Worm (Caenorhabditis elegans) whole organism, mixed stage, embryonic: ENCODE measurements around the gene hsp-12.3.

Experiments
- M03D4.4 ChIP-seq: sonication (generic microtip); optimal IDR thresholded peaks from 2 replicates; lab custom pipeline; 2017; ENCODE audit warnings: mild to moderate bottlenecking, missing genetic modification characterization, missing compliant biosample characterization
- bed-3 ChIP-seq: fragments of 200-800 bp; sonication (Bioruptor generic); optimal IDR thresholded peaks from 3 replicates; lab custom pipeline; 2018; ENCODE audit warnings: mild to moderate bottlenecking, missing genetic modification characterization, moderate library complexity, missing compliant biosample characterization
- blmp-1 ChIP-seq: fragments of 150-350 bp; optimal IDR thresholded peaks from 2 replicates; lab custom pipeline; 2014; ENCODE audit warnings: missing biosample characterization, missing genetic modification characterization
- ceh-83 ChIP-seq: fragments of 200-800 bp; sonication (Bioruptor generic); optimal IDR thresholded peaks from 2 replicates; lab custom pipeline; 2018; ENCODE audit warnings: mild to moderate bottlenecking, missing genetic modification characterization, missing compliant biosample characterization
- ces-1 ChIP-seq: fragments of 150-350 bp; optimal IDR thresholded peaks from 2 replicates; lab custom pipeline; 2014; ENCODE audit warnings: missing biosample characterization, missing genetic modification reagents, missing genetic modification characterization
- cnd-1 ChIP-seq: fragments of 200-800 bp; sonication (Bioruptor generic); optimal IDR thresholded peaks from 2 replicates; lab custom pipeline; 2018; ENCODE audit warnings: mild to moderate bottlenecking, missing genetic modification characterization, missing compliant biosample characterization
- drap-1 ChIP-seq: fragments of 200-800 bp; sonication (Bioruptor generic); optimal IDR thresholded peaks from 3 replicates; lab custom pipeline; 2018; ENCODE audit warnings: mild to moderate bottlenecking, missing genetic modification characterization, missing compliant biosample characterization
- elt-3 ChIP-seq: fragments of 150-350 bp; optimal IDR thresholded peaks from 2 replicates; lab custom pipeline; 2014; ENCODE audit warnings: missing biosample characterization, missing genetic modification characterization
- flh-1 ChIP-seq: fragments of 200-800 bp; sonication (Bioruptor generic); optimal IDR thresholded peaks from 2 replicates; lab custom pipeline; 2018; ENCODE audit warnings: mild to moderate bottlenecking, missing genetic modification characterization, moderate library complexity, missing compliant biosample characterization
- ham-2 ChIP-seq: fragments of 200-800 bp; sonication (Bioruptor generic); optimal IDR thresholded peaks from 2 replicates; lab custom pipeline; 2018; ENCODE audit warnings: mild to moderate bottlenecking, missing genetic modification characterization, missing compliant biosample characterization
- hlh-1 ChIP-seq: fragments of 150-350 bp; optimal IDR thresholded peaks from 2 replicates; lab custom pipeline; 2014; ENCODE audit warnings: missing biosample characterization, missing genetic modification reagents, missing genetic modification characterization
- lin-13 ChIP-seq: fragments of 150-350 bp; optimal IDR thresholded peaks from 2 replicates; lab custom pipeline; 2014; ENCODE audit warnings: missing biosample characterization, missing genetic modification characterization
- lsy-2 ChIP-seq: fragments of 150-350 bp; optimal IDR thresholded peaks from 2 replicates; lab custom pipeline; 2014; ENCODE audit warnings: missing biosample characterization, missing genetic modification characterization
- mep-1 ChIP-seq: fragments of 150-350 bp; optimal IDR thresholded peaks from 2 replicates; lab custom pipeline; 2017; ENCODE audit warnings: missing biosample characterization, missing genetic modification reagents, missing genetic modification characterization, inconsistent platforms
- mls-2 ChIP-seq: sonication (generic microtip); optimal IDR thresholded peaks from 2 replicates; lab custom pipeline; 2016; ENCODE audit warnings: mild to moderate bottlenecking, missing genetic modification characterization, moderate library complexity, missing compliant biosample characterization
- nhr-12 ChIP-seq: fragments of 150-350 bp; optimal IDR thresholded peaks from 2 replicates; lab custom pipeline; 2014; ENCODE audit warnings: missing biosample characterization, missing genetic modification characterization
- nhr-2 ChIP-seq: fragments of 150-350 bp; optimal IDR thresholded peaks from 2 replicates; lab custom pipeline; 2014; ENCODE audit warnings: missing biosample characterization, missing genetic modification characterization
- nhr-237 ChIP-seq: fragments of 150-350 bp; optimal IDR thresholded peaks from 2 replicates; lab custom pipeline; 2014; ENCODE audit warnings: missing biosample characterization, missing genetic modification characterization
- nhr-28 ChIP-seq: fragments of 150-350 bp; optimal IDR thresholded peaks from 2 replicates; lab custom pipeline; 2014; ENCODE audit warnings: missing biosample characterization, missing genetic modification characterization
- nhr-76 ChIP-seq: sonication (generic microtip); optimal IDR thresholded peaks from 2 replicates; lab custom pipeline; 2017; ENCODE audit warnings: missing biosample characterization, missing genetic modification characterization
- pha-4 ChIP-seq: fragments of 150-350 bp; optimal IDR thresholded peaks from 2 replicates; lab custom pipeline; 2018; ENCODE audit warnings: missing biosample characterization, missing genetic modification reagents, missing genetic modification characterization
- sem-2 ChIP-seq: fragments of 200-800 bp; sonication (Bioruptor generic); optimal IDR thresholded peaks from 2 replicates; lab custom pipeline; 2018; ENCODE audit warnings: mild to moderate bottlenecking, missing genetic modification characterization, missing compliant biosample characterization
- unc-120 ChIP-seq: sonication (generic microtip); optimal IDR thresholded peaks from 2 replicates; lab custom pipeline; 2017; ENCODE audit warnings: missing genetic modification characterization, missing compliant biosample characterization; ENCODE audit not compliant: poor library complexity, severe bottlenecking
- unc-39 ChIP-seq: fragments of 150-350 bp; optimal IDR thresholded peaks from 2 replicates; lab custom pipeline; 2014; ENCODE audit warnings: missing biosample characterization, missing genetic modification characterization
- unc-62 ChIP-seq: fragments of 150-350 bp; optimal IDR thresholded peaks from 2 replicates; lab custom pipeline; 2014; ENCODE audit warnings: missing biosample characterization, missing genetic modification reagents, missing genetic modification characterization
- zip-8 ChIP-seq: fragments of 150-350 bp; optimal IDR thresholded peaks from 2 replicates; lab custom pipeline; 2014; ENCODE audit warnings: missing biosample characterization, missing genetic modification characterization
- ztf-11 ChIP-seq: fragments of 150-350 bp; optimal IDR thresholded peaks from 2 replicates; lab custom pipeline; 2014; ENCODE audit warnings: missing biosample characterization, missing genetic modification characterization

The hsp-12.3 gene

ce11 chrIV:9445407-9445806 is at the start of gene hsp-12.3:
hsp-12.3 (minus strand) TSS chrIV:9445507.
- TF ChIP-seq ztf-11 (tag; lab: Kevin White, UChicago) (no peak), elt-3 (no peak), hlh-1 (tag; lab: Kevin White, UChicago) (no peak), sem-2 (GFP tag; lab: Kevin White, UChicago) (no peak), unc-120 (no peak), unc-39 (tag; lab: Kevin White, UChicago) (no peak)

- TF ChIP-seq nhr-237 (tag; lab: Kevin White, UChicago): no peak
- TF ChIP-seq, all 35 proteins: peak for 0
These were observed 45.0 kb upstream of the hsp-12.3 start, which contains the start of gene sru-6 for ce11 chrIV:9490320-9490719. sru-6 (plus strand) TSS chrIV:9490620.

- TF ChIP-seq pha-4 (tag; lab: Kevin White, UChicago) (no peak), ham-2 (GFP tag; lab: Kevin White, UChicago) (no peak), lin-13 (tag; lab: Kevin White, UChicago) (no peak), drap-1 (no peak)
These were observed 43.0 kb upstream of the hsp-12.3 start, which contains the start of gene sru-1 for ce11 chrIV:9488315-9488714. sru-1 (plus strand) TSS chrIV:9488615.

- TF ChIP-seq nhr-28 (no peak), sem-2 (GFP tag; lab: Kevin White, UChicago) (no peak)
These were observed 41.5 kb upstream of the hsp-12.3 start for ce11 chrIV:9486779-9487178.

ce11 chrIV:9485972-9486371 is 40.7 kb upstream of the hsp-12.3 start, which contains the start of gene sru-2:
sru-2 (plus strand) TSS chrIV:9486272.
- TF ChIP-seq lsy-2 (tag; lab: Kevin White, UChicago) (no peak), pha-4 (tag; lab: Kevin White, UChicago) (no peak), nhr-28 (no peak), nhr-12 (tag; lab: Kevin White, UChicago) (no peak), unc-39 (tag; lab: Kevin White, UChicago) (no peak), blmp-1 (tag; lab: Kevin White, UChicago) (no peak), unc-62 (GFP tag; lab: Kevin White, UChicago) (no peak), mep-1 (tag; lab: Kevin White, UChicago) (no peak)

- TF ChIP-seq lin-13 (tag; lab: Kevin White, UChicago): no peak
- no peak for TF ChIP-seq mls-2
- TF ChIP-seq cnd-1: no peak
- TF ChIP-seq lsy-2 (tag; lab: Kevin White, UChicago): no peak
- no peak for TF ChIP-seq sem-2 (GFP tag; lab: Kevin White, UChicago)
- TF ChIP-seq, all 35 proteins: peak for 0
These were observed 39.7 kb upstream of the hsp-12.3 start, which contains the start of gene gadr-2 for ce11 chrIV:9485040-9485439. gadr-2 (minus strand) TSS chrIV:9485140.

ce11 chrIV:9480936-9481335 is 35.6 kb upstream of the hsp-12.3 start, which contains the start of gene cng-3:
cng-3 (minus strand) TSS chrIV:9481037.
- TF ChIP-seq lin-13 (tag; lab: Kevin White, UChicago): no peak
- no peak for TF ChIP-seq sem-2 (GFP tag; lab: Kevin White, UChicago)
- no peak for TF ChIP-seq flh-1
- no peak for TF ChIP-seq ces-1 (GFP tag; lab: Kevin White, UChicago)
- TF ChIP-seq ceh-83 (GFP tag; lab: Kevin White, UChicago): no peak
- TF ChIP-seq zip-8 (tag; lab: Kevin White, UChicago): no peak
- no peak for TF ChIP-seq M03D4.4 (tag; lab: Kevin White, UChicago)
- no peak for TF ChIP-seq lsy-2 (tag; lab: Kevin White, UChicago)
- TF ChIP-seq nhr-2: no peak
- no peak for TF ChIP-seq hlh-1 (tag; lab: Kevin White, UChicago)
- no peak for TF ChIP-seq cnd-1
- no peak for TF ChIP-seq bed-3 (GFP tag; lab: Kevin White, UChicago)
- no peak for TF ChIP-seq mls-2
- no peak for TF ChIP-seq nhr-76
- TF ChIP-seq, all 35 proteins: peak for 0
